Fruit fly (Drosophila melanogaster) whole organism, prepupa: ENCODE measurements around the gene CG6066.

Experiments
- CG11762 ChIP-seq: fragments of 200-800 bp; sonication (Bioruptor generic); optimal IDR thresholded peaks from 3 replicates; lab custom pipeline; 2016; ENCODE audit warnings: missing biosample characterization, missing genetic modification characterization; ENCODE audit not compliant: insufficient read depth
- CG34406 ChIP-seq: fragments of 200-800 bp; sonication (Bioruptor generic); optimal IDR thresholded peaks from 3 replicates; lab custom pipeline; 2016; ENCODE audit warnings: missing biosample characterization, missing genetic modification characterization
- CG4318 ChIP-seq: fragments of 200-800 bp; sonication (Bioruptor generic); optimal IDR thresholded peaks from 3 replicates; lab custom pipeline; 2017; ENCODE audit warnings: missing biosample characterization, mild to moderate bottlenecking, missing genetic modification characterization
- CG8632 ChIP-seq: fragments of 200-800 bp; sonication (Bioruptor generic); optimal IDR thresholded peaks from 3 replicates; lab custom pipeline; 2016; ENCODE audit warnings: missing biosample characterization, missing genetic modification characterization
- Smox ChIP-seq: fragments of 200-800 bp; sonication (Bioruptor generic); optimal IDR thresholded peaks from 3 replicates; lab custom pipeline; 2016; ENCODE audit warnings: missing biosample characterization, missing genetic modification characterization
- Sox102F ChIP-seq: fragments of 200-800 bp; sonication (Bioruptor generic); optimal IDR thresholded peaks from 2 replicates; lab custom pipeline; 2016; ENCODE audit warnings: missing biosample characterization, mild to moderate bottlenecking, missing genetic modification characterization
- salr ChIP-seq, 2 experiments: fragments of 200-800 bp; sonication (Bioruptor generic); optimal IDR thresholded peaks; 3 replicates each; lab custom pipeline; 2016 to 2018; ENCODE audit warnings: missing biosample characterization in 2 of 2, missing genetic modification characterization in 2 of 2, mild to moderate bottlenecking in 1 of 2
- topi ChIP-seq: fragments of 200-800 bp; sonication (Bioruptor generic); optimal IDR thresholded peaks from 3 replicates; lab custom pipeline; 2016; ENCODE audit warnings: missing biosample characterization, missing genetic modification characterization

- TF ChIP-seq Smox (GFP tag; lab: Kevin White, UChicago) (no peak), topi (GFP tag; lab: Kevin White, UChicago) (no peak), salr (GFP tag; optimal IDR thresholded peaks at IDR 0.05; lab: Kevin White, UChicago) (no peak), CG8632 (no peak), CG34406 (GFP tag; lab: Kevin White, UChicago) (no peak), CG11762 (GFP tag; lab: Kevin White, UChicago) (no peak), CG4318 (GFP tag; lab: Kevin White, UChicago) (no peak), Sox102F (no peak)
Measured at dm6 chr3R:27118346-27118745, 1.8 kb upstream of the CG6066 start, which contains the start of gene CG5882.
